Fruit fly (Drosophila melanogaster) whole organism, embryonic: ENCODE measurements around the gene Ubc4.

Experiments
- Aef1 ChIP-seq: fragments of 200-800 bp; sonication (Bioruptor generic); IDR thresholded peaks from 3 replicates; pipeline ENCODE4 v1.3.6; 2022; ENCODE audit warnings: missing biosample characterization, missing genetic modification characterization
- CG12299 ChIP-seq: fragments of 200-800 bp; sonication (Bioruptor generic); optimal IDR thresholded peaks from 2 replicates; lab custom pipeline; 2018; ENCODE audit warnings: missing biosample characterization, mild to moderate bottlenecking, missing genetic modification characterization
- CG13123 ChIP-seq: fragments of 200-800 bp; sonication (Bioruptor generic); optimal IDR thresholded peaks from 2 replicates; lab custom pipeline; 2016; ENCODE audit warnings: missing biosample characterization, missing genetic modification characterization
- CG15479 ChIP-seq: fragments of 200-800 bp; sonication (Bioruptor generic); optimal IDR thresholded peaks from 3 replicates; lab custom pipeline; 2019; ENCODE audit warnings: missing biosample characterization, mild to moderate bottlenecking, missing genetic modification characterization, moderate library complexity
- CG15514 ChIP-seq: fragments of 200-800 bp; sonication (Bioruptor generic); optimal IDR thresholded peaks from 3 replicates; lab custom pipeline; 2017; ENCODE audit warnings: missing biosample characterization, missing genetic modification characterization, mild to moderate bottlenecking, moderate library complexity, missing genetic modification reagents
- CG17612 ChIP-seq: fragments of 200-800 bp; sonication (Bioruptor generic); IDR thresholded peaks from 2 replicates; pipeline ENCODE4 v1.3.6; 2022; ENCODE audit warnings: missing biosample characterization, missing genetic modification characterization
- CG30431 ChIP-seq: fragments of 200-800 bp; sonication (Bioruptor generic); optimal IDR thresholded peaks from 2 replicates; lab custom pipeline; 2017; ENCODE audit warnings: missing biosample characterization, missing genetic modification characterization
- CG3163 ChIP-seq: fragments of 200-800 bp; sonication (Bioruptor generic); optimal IDR thresholded peaks from 3 replicates; lab custom pipeline; 2016; ENCODE audit warnings: missing biosample characterization, missing genetic modification characterization
- CG6791 ChIP-seq: fragments of 200-800 bp; sonication (Bioruptor generic); IDR thresholded peaks from 3 replicates; pipeline ENCODE4 v1.3.6; 2022; ENCODE audit warnings: missing biosample characterization, missing genetic modification characterization; ENCODE audit not compliant: partially characterized antibody
- CG7357 ChIP-seq: fragments of 200-800 bp; sonication (Bioruptor generic); IDR thresholded peaks from 3 replicates; pipeline ENCODE4 v1.3.6; 2022; ENCODE audit warnings: missing biosample characterization, missing genetic modification characterization
- CG8089 ChIP-seq: fragments of 200-800 bp; sonication (Bioruptor generic); optimal IDR thresholded peaks from 3 replicates; lab custom pipeline; 2016; ENCODE audit warnings: missing biosample characterization, missing genetic modification characterization
- CG8281 ChIP-seq: fragments of 200-800 bp; sonication (Bioruptor generic); optimal IDR thresholded peaks from 2 replicates; lab custom pipeline; 2018; ENCODE audit warnings: missing biosample characterization, mild to moderate bottlenecking, missing genetic modification characterization, moderate library complexity
- CG8290 ChIP-seq, 3 experiments: fragments of 200-800 bp; sonication (Bioruptor generic); optimal IDR thresholded peaks; 2 replicates each; lab custom pipeline; 2016 to 2019; ENCODE audit warnings: missing biosample characterization in 3 of 3, missing genetic modification characterization in 3 of 3, mild to moderate bottlenecking in 2 of 3, moderate library complexity in 1 of 3
- CG9609 ChIP-seq: fragments of 200-800 bp; sonication (Bioruptor generic); optimal IDR thresholded peaks from 3 replicates; lab custom pipeline; 2016; ENCODE audit warnings: missing biosample characterization, missing genetic modification characterization
- CG9817 ChIP-seq: fragments of 200-800 bp; sonication (Bioruptor generic); optimal IDR thresholded peaks from 2 replicates; lab custom pipeline; 2018; ENCODE audit warnings: missing biosample characterization, mild to moderate bottlenecking, missing genetic modification characterization, moderate library complexity
- Dek ChIP-seq: fragments of 200-800 bp; sonication (Bioruptor generic); optimal IDR thresholded peaks from 3 replicates; lab custom pipeline; 2019; ENCODE audit warnings: missing biosample characterization, mild to moderate bottlenecking, missing genetic modification characterization, moderate library complexity
- Dip2 ChIP-seq: fragments of 200-800 bp; sonication (Bioruptor generic); IDR thresholded peaks from 2 replicates; pipeline ENCODE4 v1.3.6; 2022; ENCODE audit warnings: missing biosample characterization, missing genetic modification characterization
- Doc2 ChIP-seq: fragments of 200-800 bp; sonication (Bioruptor generic); IDR thresholded peaks from 2 replicates; pipeline ENCODE4 v1.3.6; 2022; ENCODE audit warnings: missing biosample characterization, missing genetic modification characterization
- Dp ChIP-seq: fragments of 200-800 bp; sonication (Bioruptor generic); optimal IDR thresholded peaks from 2 replicates; lab custom pipeline; 2018; ENCODE audit warnings: missing biosample characterization, mild to moderate bottlenecking, missing genetic modification characterization, moderate library complexity
- Elba2 ChIP-seq: fragments of 200-800 bp; sonication (Bioruptor generic); optimal IDR thresholded peaks from 3 replicates; lab custom pipeline; 2016; ENCODE audit warnings: missing biosample characterization, missing genetic modification characterization
- Fer2 ChIP-seq: fragments of 200-800 bp; sonication (Bioruptor generic); optimal IDR thresholded peaks from 2 replicates; lab custom pipeline; 2018; ENCODE audit warnings: missing biosample characterization, mild to moderate bottlenecking, missing genetic modification characterization, moderate library complexity
- GATAe ChIP-seq: fragments of 200-800 bp; sonication (Bioruptor generic); conservative IDR thresholded peaks from 2 replicates; pipeline ENCODE4 v1.3.6; 2022; ENCODE audit warnings: missing biosample characterization, missing genetic modification characterization
- Lim3 ChIP-seq: fragments of 200-800 bp; sonication (Bioruptor generic); IDR thresholded peaks from 2 replicates; pipeline ENCODE4 v1.3.6; 2022; ENCODE audit warnings: missing biosample characterization, missing genetic modification characterization
- MESR4 ChIP-seq: fragments of 200-800 bp; sonication (Bioruptor generic); optimal IDR thresholded peaks from 2 replicates; lab custom pipeline; 2018; ENCODE audit warnings: missing biosample characterization, mild to moderate bottlenecking, missing genetic modification characterization, moderate library complexity
- Med ChIP-seq: fragments of 200-800 bp; sonication (Bioruptor generic); peaks from one replicate; lab custom pipeline; 2016; ENCODE audit warnings: missing biosample characterization, missing genetic modification characterization, mild to moderate bottlenecking, inconsistent platforms, moderate library complexity
- Meics ChIP-seq: fragments of 200-800 bp; sonication (Bioruptor generic); optimal IDR thresholded peaks from 2 replicates; lab custom pipeline; 2017; ENCODE audit warnings: missing biosample characterization, mild to moderate bottlenecking, missing genetic modification characterization
- NC2β ChIP-seq: fragments of 200-800 bp; sonication (Bioruptor generic); optimal IDR thresholded peaks from 2 replicates; lab custom pipeline; 2016; ENCODE audit warnings: missing biosample characterization, missing genetic modification characterization
- NK7.1 ChIP-seq: fragments of 200-800 bp; sonication (Bioruptor generic); optimal IDR thresholded peaks from 3 replicates; lab custom pipeline; 2016; ENCODE audit warnings: missing biosample characterization, missing genetic modification characterization
- ato ChIP-seq: fragments of 200-800 bp; sonication (Bioruptor generic); IDR thresholded peaks from 2 replicates; pipeline ENCODE4 v1.3.6; 2022; ENCODE audit warnings: missing biosample characterization, missing genetic modification characterization; ENCODE audit not compliant: partially characterized antibody
- bigmax ChIP-seq: fragments of 200-800 bp; sonication (Bioruptor generic); optimal IDR thresholded peaks from 2 replicates; lab custom pipeline; 2018; ENCODE audit warnings: missing biosample characterization, mild to moderate bottlenecking, missing genetic modification characterization
- br ChIP-seq: fragments of >200 bp; optimal IDR thresholded peaks from 2 replicates; lab custom pipeline; 2017
- bsh ChIP-seq, 2 experiments: fragments of 200-800 bp; sonication (Bioruptor generic); optimal IDR thresholded peaks; 2 replicates each; lab custom pipeline; 2017 to 2018; ENCODE audit warnings: mild to moderate bottlenecking in 2 of 2, missing biosample characterization in 2 of 2, missing genetic modification characterization in 2 of 2, moderate library complexity in 1 of 2
- crc ChIP-seq: fragments of 200-800 bp; sonication (Bioruptor generic); optimal IDR thresholded peaks from 2 replicates; lab custom pipeline; 2016; ENCODE audit warnings: missing biosample characterization, missing genetic modification characterization
- ems ChIP-seq: fragments of 200-800 bp; sonication (Bioruptor generic); optimal IDR thresholded peaks from 3 replicates; lab custom pipeline; 2016; ENCODE audit warnings: missing biosample characterization, missing genetic modification characterization
- fd64A ChIP-seq: fragments of 200-800 bp; sonication (Bioruptor generic); optimal IDR thresholded peaks from 3 replicates; lab custom pipeline; 2018; ENCODE audit warnings: missing biosample characterization, mild to moderate bottlenecking, missing genetic modification characterization
- gsb ChIP-seq: fragments of 200-800 bp; sonication (Bioruptor generic); IDR thresholded peaks from 2 replicates; pipeline ENCODE4 v1.3.6; 2022; ENCODE audit warnings: missing biosample characterization, missing genetic modification characterization
- h ChIP-seq: fragments of >200 bp; optimal IDR thresholded peaks from 2 replicates; lab custom pipeline; 2017
- hbn ChIP-seq: fragments of 200-800 bp; sonication (Bioruptor generic); IDR thresholded peaks from 2 replicates; pipeline ENCODE4 v1.3.6; 2022; ENCODE audit warnings: missing biosample characterization, missing genetic modification characterization; ENCODE audit not compliant: partially characterized antibody
- kni ChIP-seq: fragments of 200-800 bp; sonication (Bioruptor generic); optimal IDR thresholded peaks from 3 replicates; lab custom pipeline; 2017; ENCODE audit warnings: mild to moderate bottlenecking, missing biosample characterization, missing genetic modification reagents, missing genetic modification characterization
- lab ChIP-seq: fragments of 200-800 bp; sonication (Bioruptor generic); optimal IDR thresholded peaks from 3 replicates; lab custom pipeline; 2017; ENCODE audit warnings: missing biosample characterization, missing genetic modification characterization, mild to moderate bottlenecking, moderate library complexity, missing genetic modification reagents
- lov ChIP-seq, 2 experiments: fragments of 200-800 bp in 1 of 2; fragments of >200 bp in 1 of 2; sonication (Bioruptor generic) in 1 of 2; IDR thresholded peaks in 1 of 2; optimal IDR thresholded peaks in 1 of 2; 2 replicates in 1 of 2; 3 replicates in 1 of 2; pipeline versions ENCODE4 v1.3.6 to Lab custom; 2017 to 2022; ENCODE audit warnings: missing biosample characterization in 1 of 2, missing genetic modification characterization in 1 of 2
- maf-S ChIP-seq: fragments of 200-800 bp; sonication (Bioruptor generic); optimal IDR thresholded peaks from 2 replicates; lab custom pipeline; 2016; ENCODE audit warnings: missing biosample characterization, missing genetic modification characterization
- ro ChIP-seq: fragments of 200-800 bp; sonication (Bioruptor generic); IDR thresholded peaks from 2 replicates; pipeline ENCODE4 v1.3.6; 2022; ENCODE audit warnings: missing biosample characterization, missing genetic modification characterization
- sens-2 ChIP-seq: fragments of 200-800 bp; sonication (Bioruptor generic); IDR thresholded peaks from 2 replicates; pipeline ENCODE4 v1.3.6; 2022; ENCODE audit warnings: missing biosample characterization, missing genetic modification characterization
- sim ChIP-seq: fragments of 200-800 bp; sonication (Bioruptor generic); IDR thresholded peaks from 2 replicates; pipeline ENCODE4 v1.3.6; 2022; ENCODE audit warnings: missing biosample characterization, missing genetic modification characterization
- sima ChIP-seq: fragments of 200-800 bp; sonication (Bioruptor generic); optimal IDR thresholded peaks from 2 replicates; lab custom pipeline; 2016; ENCODE audit warnings: missing biosample characterization, missing genetic modification characterization
- so ChIP-seq: fragments of 200-800 bp; sonication (Bioruptor generic); IDR thresholded peaks from 3 replicates; pipeline ENCODE4 v1.3.6; 2022; ENCODE audit warnings: missing biosample characterization, missing genetic modification characterization
- sqz ChIP-seq: fragments of 200-800 bp; sonication (Bioruptor generic); optimal IDR thresholded peaks from 3 replicates; lab custom pipeline; 2018; ENCODE audit warnings: missing biosample characterization, mild to moderate bottlenecking, missing genetic modification characterization
- zf30C ChIP-seq: fragments of 200-800 bp; sonication (Bioruptor generic); optimal IDR thresholded peaks from 3 replicates; lab custom pipeline; 2018; ENCODE audit warnings: missing biosample characterization, mild to moderate bottlenecking, missing genetic modification characterization

The Ubc4 gene

dm6 chr3L:9692892-9693551 is 5.1 kb upstream of the Ubc4 start (continued):
- TF ChIP-seq crc (GFP tag; lab: Kevin White, UChicago) (peak; percentile 93), Fer2 (tag; lab: Kevin White, UChicago) (peak; percentile 88), sens-2 (GFP tag; lab: Robert Waterston, UW) (peak; percentile 59; the same call in 1 of the 2 replicates), NK7.1 (GFP tag; lab: Kevin White, UChicago) (peak; percentile 94), CG6791 (GFP tag; lab: Robert Waterston, UW) (no peak), NC2β (GFP tag; lab: Kevin White, UChicago) (peak; percentile 94), ato (no peak), sima (peak; percentile 80), bsh (GFP tag; optimal IDR thresholded peaks at IDR 0.05; lab: Kevin White, UChicago) (peak; percentile 86 to 90), MESR4 (GFP tag; lab: Kevin White, UChicago) (no peak), ems (peak; percentile 96), sim (GFP tag; lab: Robert Waterston, UW) (peak; percentile 51; the same call in 1 of the 2 replicates), Meics (GFP tag; lab: Kevin White, UChicago) (peak; percentile 97), Dp (GFP tag; lab: Kevin White, UChicago) (no peak), CG8281 (tag; lab: Kevin White, UChicago) (peak; percentile 85), fd64A (GFP tag; lab: Kevin White, UChicago) (peak; percentile 68), ro (peak; percentile 73; the same call in 1 of the 2 replicates), Dek (tag; lab: Kevin White, UChicago) (peak; percentile 94), hbn (GFP tag; lab: Robert Waterston, UW) (no peak), GATAe (GFP tag; lab: Robert Waterston, UW) (peak; percentile 77), maf-S (GFP tag; lab: Kevin White, UChicago) (peak; percentile 97), CG15514 (GFP tag; lab: Kevin White, UChicago) (peak; percentile 87), br (lab: Kevin White, UChicago) (no peak), CG30431 (peak; percentile 94), zf30C (GFP tag; lab: Kevin White, UChicago) (no peak), Aef1 (GFP tag; lab: Robert Waterston, UW) (peak; percentile 85), Doc2 (GFP tag; lab: Robert Waterston, UW) (peak; percentile 69), CG8290 (GFP tag; optimal IDR thresholded peaks at IDR 0.05; lab: Kevin White, UChicago) (peak; percentile 95), CG8290 (tag; optimal IDR thresholded peaks at IDR 0.05; lab: Kevin White, UChicago) (peak; percentile 58 to 88), CG13123 (peak; percentile 82), CG9609 (GFP tag; lab: Kevin White, UChicago) (peak; percentile 97), bigmax (GFP tag; lab: Kevin White, UChicago) (peak; percentile 89), CG9817 (peak; percentile 92), Med (GFP tag; lab: Kevin White, UChicago) (peak; percentile 99), sqz (GFP tag; lab: Kevin White, UChicago) (peak; percentile 87), CG8089 (GFP tag; lab: Kevin White, UChicago) (peak; percentile 95), CG7357 (GFP tag; lab: Robert Waterston, UW) (peak; percentile 84; the same call in 2 of the 3 replicates), lab (GFP tag; lab: Kevin White, UChicago) (peak; percentile 97), Elba2 (GFP tag; lab: Kevin White, UChicago) (no peak), Dip2 (GFP tag; lab: Robert Waterston, UW) (peak; percentile 21; the same call in 1 of the 2 replicates), lov (optimal IDR thresholded peaks at IDR 0.05; lab: Kevin White, UChicago) (no peak), lov (GFP tag; IDR thresholded peaks at IDR 0.05; lab: Robert Waterston, UW) (peak; percentile 70; the same call in 1 of the 3 replicates), kni (GFP tag; lab: Kevin White, UChicago) (peak; percentile 90), so (GFP tag; lab: Robert Waterston, UW) (peak; percentile 86; the same call in 2 of the 3 replicates), CG17612 (GFP tag; lab: Robert Waterston, UW) (peak; percentile 64), gsb (GFP tag; lab: Robert Waterston, UW) (peak; percentile 70), CG15479 (no peak), CG3163 (GFP tag; lab: Kevin White, UChicago) (peak; percentile 79), h (lab: Kevin White, UChicago) (no peak), CG12299 (tag; lab: Kevin White, UChicago) (peak; percentile 86), Lim3 (GFP tag; lab: Robert Waterston, UW) (peak; percentile 68)
